Worm (Caenorhabditis elegans) whole organism, early embryonic: ENCODE results near the gene txt-4.

Experiments used
- B0310.2 ChIP-seq: sonication (generic microtip); optimal IDR thresholded peaks from 2 replicates; lab custom pipeline; 2016; ENCODE audit warnings: mild to moderate bottlenecking, missing genetic modification characterization, missing compliant biosample characterization
- aly-1 ChIP-seq: sonication (generic microtip); optimal IDR thresholded peaks from 2 replicates; lab custom pipeline; 2016; ENCODE audit warnings: missing genetic modification characterization, missing compliant biosample characterization
- ama-1 ChIP-seq: fragments of 150-350 bp; optimal IDR thresholded peaks from 2 replicates; lab custom pipeline; 2014
- ceh-36 ChIP-seq: sonication (generic microtip); optimal IDR thresholded peaks from 2 replicates; lab custom pipeline; 2016; ENCODE audit warnings: missing genetic modification characterization, inconsistent platforms, missing compliant biosample characterization
- ets-7 ChIP-seq: sonication (generic microtip); optimal IDR thresholded peaks from 2 replicates; lab custom pipeline; 2016; ENCODE audit warnings: missing genotype, missing genetic modification characterization, missing compliant biosample characterization
- flt-1 ChIP-seq: fragments of 200-800 bp; sonication (Bioruptor generic); IDR thresholded peaks from 2 replicates; pipeline ENCODE4 v1.3.6; 2022; ENCODE audit warnings: missing genetic modification characterization, missing compliant biosample characterization
- hmbx-1 ChIP-seq: sonication (generic microtip); optimal IDR thresholded peaks from 2 replicates; lab custom pipeline; 2016; ENCODE audit warnings: mild to moderate bottlenecking, missing genetic modification characterization, missing compliant biosample characterization
- hmg-4 ChIP-seq: fragments of 200-800 bp; sonication (Bioruptor generic); optimal IDR thresholded peaks from 2 replicates; lab custom pipeline; 2018; ENCODE audit warnings: mild to moderate bottlenecking, missing genetic modification characterization, missing compliant biosample characterization

DNA sequence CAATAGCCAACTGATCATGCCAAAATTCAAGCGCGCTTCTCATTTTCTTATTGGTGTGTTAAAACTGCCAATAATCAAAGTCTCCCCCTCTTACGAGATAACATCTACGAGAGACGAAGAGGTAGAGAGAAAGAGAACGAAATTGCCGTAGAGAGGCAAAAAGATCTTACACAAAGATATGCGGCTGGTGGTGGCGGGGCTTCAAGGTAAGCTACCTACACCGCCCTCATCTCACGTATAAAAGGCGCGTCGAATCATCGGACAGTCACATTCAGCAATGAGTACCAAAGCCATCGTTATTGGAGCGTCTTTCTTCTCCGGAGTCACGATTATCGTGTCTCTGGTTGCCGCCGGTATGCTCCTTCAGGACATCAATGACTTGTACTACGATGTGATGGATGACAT lies 38.1 kb downstream of the txt-4 start, which contains the start of gene col-107:
- TF ChIP-seq flt-1 (GFP tag; lab: Robert Waterston, UW) (no peak), B0310.2 (no peak), ceh-36 (tag; lab: Kevin White, UChicago) (no peak), ama-1 (lab: Kevin White, UChicago) (no peak), hmbx-1 (tag; lab: Kevin White, UChicago) (no peak), aly-1 (no peak), ets-7 (tag; lab: Kevin White, UChicago) (no peak), hmg-4 (GFP tag; lab: Kevin White, UChicago) (no peak)
